Worm (Caenorhabditis elegans) whole organism, L1 larva: ENCODE measurements around the gene snf-3.

Experiments used
- C16A3.4 ChIP-seq: fragments of 150-350 bp; optimal IDR thresholded peaks from 2 replicates; lab custom pipeline; 2014; ENCODE audit warnings: missing biosample characterization, missing genetic modification characterization
- C34B4.2 ChIP-seq: sonication (generic microtip); optimal IDR thresholded peaks from 2 replicates; lab custom pipeline; 2017; ENCODE audit warnings: mild to moderate bottlenecking, missing genetic modification characterization, missing compliant biosample characterization
- F16B12.6 ChIP-seq: fragments of 150-350 bp; optimal IDR thresholded peaks from 2 replicates; lab custom pipeline; 2014; ENCODE audit warnings: missing biosample characterization, missing genetic modification characterization
- aly-2 ChIP-seq: fragments of 150-350 bp; optimal IDR thresholded peaks from 2 replicates; lab custom pipeline; 2014; ENCODE audit warnings: missing biosample characterization, missing genetic modification characterization
- ceh-63 ChIP-seq: fragments of 200-800 bp; sonication (Bioruptor generic); optimal IDR thresholded peaks from 2 replicates; lab custom pipeline; 2018; ENCODE audit warnings: mild to moderate bottlenecking, missing genetic modification characterization, missing compliant biosample characterization
- ceh-90 ChIP-seq: sonication (generic microtip); optimal IDR thresholded peaks from 2 replicates; lab custom pipeline; 2016; ENCODE audit warnings: missing genetic modification characterization, missing compliant biosample characterization
- dpl-1 ChIP-seq, 3 experiments: fragments of 150-350 bp in 2 of 3; sonication (generic microtip) in 1 of 3; optimal IDR thresholded peaks; 2 replicates each; lab custom pipeline; 2014 to 2017; ENCODE audit warnings: missing biosample characterization in 3 of 3, missing genetic modification characterization in 3 of 3, missing genetic modification reagents in 3 of 3
- efl-1 ChIP-seq, 4 experiments: fragments of 150-350 bp; optimal IDR thresholded peaks in 3 of 4; peaks in 1 of 4; 1 replicate in 1 of 4; 2 replicates in 3 of 4; lab custom pipeline; 2014; ENCODE audit warnings: missing biosample characterization in 2 of 4, missing genetic modification characterization in 2 of 4, missing genetic modification reagents in 2 of 4
- elt-2 ChIP-seq: sonication (generic microtip); optimal IDR thresholded peaks from 2 replicates; lab custom pipeline; 2016; ENCODE audit warnings: missing genetic modification characterization, mild to moderate bottlenecking, inconsistent platforms, missing compliant biosample characterization, missing genetic modification reagents
- elt-3 ChIP-seq, 6 experiments: fragments of 150-350 bp in 1 of 6; sonication (generic microtip); optimal IDR thresholded peaks; 2 replicates each; lab custom pipeline; 2017 to 2018; ENCODE audit warnings: missing biosample characterization in 6 of 6, missing genetic modification characterization in 6 of 6, inconsistent platforms in 1 of 6
- grh-1 ChIP-seq: fragments of 200-800 bp; sonication (Bioruptor generic); IDR thresholded peaks from 2 replicates; pipeline ENCODE4 v1.3.6; 2022; ENCODE audit warnings: missing genetic modification reagents, missing genetic modification characterization, missing compliant biosample characterization
- hlh-4 ChIP-seq: sonication (generic microtip); optimal IDR thresholded peaks from 2 replicates; lab custom pipeline; 2016; ENCODE audit warnings: mild to moderate bottlenecking, missing genetic modification characterization, missing compliant biosample characterization
- isw-1 ChIP-seq: fragments of 200-800 bp; sonication (Bioruptor generic); IDR thresholded peaks from 2 replicates; pipeline ENCODE4 v1.3.6; 2022; ENCODE audit warnings: missing genetic modification characterization, missing compliant biosample characterization
- lin-13 ChIP-seq: fragments of 150-350 bp; optimal IDR thresholded peaks from 2 replicates; lab custom pipeline; 2014; ENCODE audit warnings: missing biosample characterization, missing genetic modification reagents, missing genetic modification characterization
- lin-14 ChIP-seq: fragments of 200-800 bp; sonication (Bioruptor generic); optimal IDR thresholded peaks from 2 replicates; lab custom pipeline; 2018; ENCODE audit warnings: mild to moderate bottlenecking, missing genetic modification characterization, moderate library complexity, missing compliant biosample characterization
- lin-35 ChIP-seq, 2 experiments: fragments of 150-350 bp; optimal IDR thresholded peaks; 2 replicates each; lab custom pipeline; 2014; ENCODE audit warnings: missing biosample characterization in 2 of 2, missing genetic modification characterization in 2 of 2, missing genetic modification reagents in 2 of 2
- mab-9 ChIP-seq: fragments of 200-800 bp; sonication (Bioruptor generic); IDR thresholded peaks from 2 replicates; pipeline ENCODE4 v1.3.6; 2022; ENCODE audit warnings: missing genetic modification reagents, missing genetic modification characterization, missing compliant biosample characterization
- mdl-1 ChIP-seq, 2 experiments: fragments of 150-350 bp; optimal IDR thresholded peaks; 2 replicates each; lab custom pipeline; 2014 to 2017; ENCODE audit warnings: missing biosample characterization in 2 of 2, missing genetic modification characterization in 2 of 2, inconsistent platforms in 1 of 2
- mef-2 ChIP-seq: fragments of 150-350 bp; optimal IDR thresholded peaks from 2 replicates; lab custom pipeline; 2014; ENCODE audit warnings: missing biosample characterization, missing genetic modification characterization
- nhr-11 ChIP-seq: fragments of 150-350 bp; optimal IDR thresholded peaks from 2 replicates; lab custom pipeline; 2014; ENCODE audit warnings: missing biosample characterization, missing genetic modification characterization
- nhr-20 ChIP-seq: sonication (generic microtip); optimal IDR thresholded peaks from 2 replicates; lab custom pipeline; 2016; ENCODE audit warnings: mild to moderate bottlenecking, missing genetic modification characterization, missing compliant biosample characterization
- nhr-71 ChIP-seq: sonication (generic microtip); optimal IDR thresholded peaks from 2 replicates; lab custom pipeline; 2016; ENCODE audit warnings: mild to moderate bottlenecking, missing genetic modification characterization, moderate library complexity, missing compliant biosample characterization
- nhr-76 ChIP-seq: sonication (generic microtip); optimal IDR thresholded peaks from 2 replicates; lab custom pipeline; 2017; ENCODE audit warnings: missing biosample characterization, missing genetic modification characterization
- nhr-77 ChIP-seq: fragments of 150-350 bp; optimal IDR thresholded peaks from 2 replicates; lab custom pipeline; 2014; ENCODE audit warnings: missing biosample characterization, missing genetic modification characterization
- nhr-85 ChIP-seq: sonication (generic microtip); peaks from one replicate; lab custom pipeline; 2016; ENCODE audit warnings: missing genetic modification characterization, inconsistent platforms, missing compliant biosample characterization
- nhr-90 ChIP-seq: sonication (generic microtip); optimal IDR thresholded peaks from 2 replicates; lab custom pipeline; 2016; ENCODE audit warnings: mild to moderate bottlenecking, missing genetic modification characterization, missing compliant biosample characterization; ENCODE audit not compliant: poor library complexity
- skn-1 ChIP-seq: fragments of 150-350 bp; optimal IDR thresholded peaks from 2 replicates; lab custom pipeline; 2014; ENCODE audit warnings: missing biosample characterization, missing genetic modification characterization
- snu-23 ChIP-seq: sonication (generic microtip); optimal IDR thresholded peaks from 2 replicates; lab custom pipeline; 2016; ENCODE audit warnings: missing genetic modification characterization, missing compliant biosample characterization
- sox-4 ChIP-seq: sonication (generic microtip); optimal IDR thresholded peaks from 2 replicates; lab custom pipeline; 2016; ENCODE audit warnings: missing genetic modification characterization, missing compliant biosample characterization
- unc-130 ChIP-seq: fragments of 150-350 bp; optimal IDR thresholded peaks from 2 replicates; lab custom pipeline; 2017; ENCODE audit warnings: missing biosample characterization, missing genetic modification characterization, inconsistent platforms
- vab-15 ChIP-seq: sonication (generic microtip); optimal IDR thresholded peaks from 2 replicates; lab custom pipeline; 2017; ENCODE audit warnings: missing genotype, mild to moderate bottlenecking, missing genetic modification characterization, missing compliant biosample characterization
- xbp-1 ChIP-seq: sonication (generic microtip); optimal IDR thresholded peaks from 2 replicates; lab custom pipeline; 2016; ENCODE audit warnings: missing genetic modification characterization, missing compliant biosample characterization
- zag-1 ChIP-seq: fragments of 150-350 bp; optimal IDR thresholded peaks from 2 replicates; lab custom pipeline; 2014; ENCODE audit warnings: missing biosample characterization, missing genetic modification characterization

Gene snf-3

DNA sequence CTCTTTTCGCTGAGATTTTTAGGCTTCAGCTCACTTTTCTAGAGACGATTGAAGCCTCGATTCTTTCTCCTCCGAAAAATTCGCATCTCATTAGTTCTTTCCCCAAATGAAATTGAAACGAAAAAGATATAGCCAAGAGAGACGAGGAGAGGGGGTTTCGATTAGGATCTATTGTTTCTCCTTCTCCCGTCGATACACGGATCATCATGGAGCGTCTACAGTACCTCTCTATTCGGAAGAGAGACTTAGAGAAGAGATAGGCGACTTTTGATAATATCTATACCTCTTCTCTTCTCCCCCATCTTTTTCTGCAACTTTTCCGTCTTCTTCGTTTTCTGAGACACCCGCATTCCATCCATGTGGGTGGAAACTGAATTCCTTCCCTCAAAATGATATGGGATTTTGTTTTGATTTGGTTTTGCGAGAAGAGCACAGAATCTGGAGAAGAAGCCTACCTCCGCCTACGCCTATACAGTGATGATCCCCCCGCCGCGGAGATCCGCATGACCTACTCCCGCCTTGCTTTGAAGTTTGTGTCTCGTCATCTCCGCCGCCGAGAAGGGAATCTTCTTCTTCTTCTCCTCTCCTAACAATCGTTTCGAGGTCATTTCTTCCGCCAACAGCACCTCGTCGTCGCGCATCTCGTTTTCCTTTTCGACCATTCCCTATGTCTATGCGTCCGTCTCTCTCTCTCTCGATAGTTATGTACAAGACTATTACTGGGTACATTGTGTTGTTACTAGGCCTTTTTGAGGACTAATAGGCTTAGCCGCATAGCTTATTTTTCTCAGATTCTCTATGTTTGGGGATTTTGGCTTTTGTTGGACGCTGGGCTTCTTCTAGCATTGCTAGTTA lies 50.1 kb downstream of the snf-3 start (continued):
- TF ChIP-seq ceh-90 (tag; lab: Kevin White, UChicago): no peak

DNA sequence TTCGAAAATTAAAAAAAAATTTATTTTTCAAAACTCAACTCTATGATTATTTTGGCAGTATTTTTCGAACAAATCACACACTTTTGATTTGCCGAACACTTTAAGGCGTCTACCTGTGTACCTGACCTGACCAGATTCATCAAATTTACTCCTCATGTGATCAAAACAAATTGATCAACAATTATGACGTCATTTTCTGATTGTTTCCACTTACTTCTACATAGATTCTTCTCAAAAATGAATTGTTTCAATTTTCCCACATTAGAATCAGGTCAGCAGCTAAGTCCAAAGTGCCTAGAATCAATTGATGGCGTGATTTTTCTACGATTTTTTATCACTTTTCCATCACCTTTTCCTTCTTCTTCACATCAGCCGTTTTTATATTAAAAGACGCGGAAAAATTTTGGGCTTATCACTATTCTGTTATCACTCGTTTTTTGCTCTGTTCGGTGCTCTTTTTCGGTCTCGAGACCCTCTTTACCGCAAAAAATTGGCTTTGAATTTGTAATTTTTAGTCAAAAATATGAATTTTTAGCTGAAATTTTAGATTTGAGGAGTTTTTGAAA lies 51.5 kb downstream of the snf-3 start:
- no peak for TF ChIP-seq mef-2
- no peak for TF ChIP-seq mdl-1 (tag; optimal IDR thresholded peaks at IDR 0.05; lab: Kevin White, UChicago)
- peak; percentile 35 for TF ChIP-seq nhr-85 (tag; lab: Kevin White, UChicago)
- peak; percentile 43 for TF ChIP-seq nhr-71 (tag; lab: Kevin White, UChicago)
- no peak for TF ChIP-seq F16B12.6 (tag; lab: Kevin White, UChicago)
- peak; percentile 2 for TF ChIP-seq snu-23
- TF ChIP-seq zag-1 (tag; lab: Kevin White, UChicago): no peak
- TF ChIP-seq elt-3 (tag; optimal IDR thresholded peaks at IDR 0.05; lab: Kevin White, UChicago): peak in 1 of 6 experiments; percentile 55
- no peak for TF ChIP-seq xbp-1 (tag; lab: Kevin White, UChicago)
- TF ChIP-seq unc-130 (tag; lab: Kevin White, UChicago): no peak
- no peak for TF ChIP-seq vab-15 (tag; lab: Kevin White, UChicago)
- no peak for TF ChIP-seq efl-1 (optimal IDR thresholded peaks at IDR 0.05; lab: Kevin White, UChicago)
- TF ChIP-seq efl-1 (GFP tag; optimal IDR thresholded peaks at IDR 0.05 in 1 of 2; lab: Kevin White, UChicago): peak in 1 of 2 experiments; percentile 50
- TF ChIP-seq hlh-4 (tag; lab: Kevin White, UChicago): no peak
- peak in 1 of 3 experiments; percentile 19 for TF ChIP-seq dpl-1 (GFP tag; optimal IDR thresholded peaks at IDR 0.05; lab: Kevin White, UChicago)
- peak; percentile 69 for TF ChIP-seq elt-2 (tag; lab: Kevin White, UChicago)
- no peak for TF ChIP-seq ceh-63 (GFP tag; lab: Kevin White, UChicago)
- TF ChIP-seq C34B4.2 (tag; lab: Kevin White, UChicago): no peak
- TF ChIP-seq grh-1 (GFP tag; lab: Robert Waterston, UW): no peak
- TF ChIP-seq lin-35 (GFP tag; optimal IDR thresholded peaks at IDR 0.05; lab: Kevin White, UChicago): peak in 1 of 2 experiments; percentile 42
- TF ChIP-seq nhr-20 (tag; lab: Kevin White, UChicago): peak; percentile 41
- TF ChIP-seq skn-1 (tag; lab: Kevin White, UChicago): no peak
- no peak for TF ChIP-seq isw-1
- no peak for TF ChIP-seq C16A3.4 (tag; lab: Kevin White, UChicago)
- TF ChIP-seq nhr-76 (tag; lab: Kevin White, UChicago): no peak
- no peak for TF ChIP-seq nhr-11 (tag; lab: Kevin White, UChicago)
- peak; percentile 0 for TF ChIP-seq nhr-90 (tag; lab: Kevin White, UChicago)
- TF ChIP-seq mab-9 (GFP tag; lab: Robert Waterston, UW): no peak
- no peak for TF ChIP-seq aly-2 (tag; lab: Kevin White, UChicago)
- TF ChIP-seq sox-4 (tag; lab: Kevin White, UChicago): no peak
- TF ChIP-seq lin-14: peak; percentile 11
- TF ChIP-seq lin-13: no peak
- TF ChIP-seq nhr-77 (tag; lab: Kevin White, UChicago): no peak
